Worm (Caenorhabditis elegans): Measurements from ENCODE around the gene sem-5.

DNA sequence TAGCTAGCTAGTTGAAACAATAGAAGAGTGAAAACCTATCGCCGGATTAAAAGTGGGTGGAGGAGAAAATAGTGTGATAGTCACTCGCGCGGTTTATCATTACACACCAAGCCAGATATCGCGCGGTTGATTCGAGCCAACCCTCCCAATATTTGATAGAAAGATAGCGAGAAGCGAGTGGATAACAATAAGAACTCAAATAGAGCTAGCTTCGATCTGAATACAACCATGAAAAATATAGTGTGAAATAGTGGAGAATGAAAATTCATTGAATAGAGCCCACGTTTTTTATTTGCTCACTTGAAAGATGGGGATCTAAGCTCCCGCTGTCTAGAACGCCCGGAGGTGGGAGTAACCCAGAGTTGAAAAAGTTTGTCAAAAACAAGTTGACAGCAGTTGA lies 16.5 kb downstream of the sem-5 start, which contains the start of gene tnt-3:
- TF ChIP-seq elt-4 (tag; optimal IDR thresholded peaks at IDR 0.05) (no peak), unc-55 (GFP tag; optimal IDR thresholded peaks at IDR 0.05) (no peak), hlh-6 (tag; optimal IDR thresholded peaks at IDR 0.05) (no peak), pros-1 (tag; optimal IDR thresholded peaks at IDR 0.05) (no peak), sdc-2 (tag; optimal IDR thresholded peaks at IDR 0.05) (no peak), ceh-18 (tag; optimal IDR thresholded peaks at IDR 0.05) (no peak), unc-42 (tag; optimal IDR thresholded peaks at IDR 0.05) (no peak)
